Worm (Caenorhabditis elegans) whole organism, late embryonic: ENCODE results near the gene ins-11.

Experiments
- nfya-1 ChIP-seq: sonication (generic microtip); optimal IDR thresholded peaks from 2 replicates; lab custom pipeline; 2017; ENCODE audit warnings: missing genetic modification characterization, mild to moderate bottlenecking, missing compliant biosample characterization, antibody characterized with exemption, moderate library complexity
- rnt-1 ChIP-seq: sonication (generic microtip); optimal IDR thresholded peaks from 2 replicates; lab custom pipeline; 2016; ENCODE audit warnings: missing genetic modification characterization, missing compliant biosample characterization
- syd-9 ChIP-seq: sonication (generic microtip); optimal IDR thresholded peaks from 2 replicates; lab custom pipeline; 2016; ENCODE audit warnings: mild to moderate bottlenecking, missing genetic modification characterization, moderate library complexity, missing compliant biosample characterization
- zip-5 ChIP-seq: sonication (generic microtip); optimal IDR thresholded peaks from 2 replicates; lab custom pipeline; 2016; ENCODE audit warnings: missing genetic modification characterization, missing compliant biosample characterization

ce11 chrII:5518910-5519309 is 37.6 kb upstream of the ins-11 start, which contains the start of gene ZK177.2:
- TF ChIP-seq nfya-1 (tag; lab: Kevin White, UChicago): no peak
- no peak for TF ChIP-seq zip-5 (tag; lab: Kevin White, UChicago)
- no peak for TF ChIP-seq syd-9 (tag; lab: Kevin White, UChicago)
- no peak for TF ChIP-seq rnt-1 (tag; lab: Kevin White, UChicago)
